Worm (Caenorhabditis elegans) whole organism, young adult: Measurements from ENCODE around the gene F59E12.1.

ENCODE experiments used
- B0336.3 ChIP-seq: fragments of 200-800 bp; sonication (Bioruptor generic); IDR thresholded peaks from 2 replicates; pipeline ENCODE4 v1.3.6; 2022; ENCODE audit warnings: missing genetic modification characterization, missing compliant biosample characterization
- D2030.7 ChIP-seq: fragments of 200-800 bp; sonication (Bioruptor generic); IDR thresholded peaks from 2 replicates; pipeline ENCODE4 v1.3.6; 2022; ENCODE audit warnings: missing genetic modification reagents, missing genetic modification characterization, missing compliant biosample characterization
- K11D2.4 ChIP-seq: fragments of 200-800 bp; sonication (Bioruptor generic); IDR thresholded peaks from 2 replicates; pipeline ENCODE4 v1.3.6; 2022; ENCODE audit warnings: missing genetic modification reagents, missing genetic modification characterization, missing compliant biosample characterization
- T07F8.4 ChIP-seq: sonication (generic microtip); optimal IDR thresholded peaks from 2 replicates; lab custom pipeline; 2016; ENCODE audit warnings: mild to moderate bottlenecking, missing genetic modification characterization, moderate library complexity, missing compliant biosample characterization
- Y53G8AR.9 ChIP-seq: fragments of 200-800 bp; sonication (Bioruptor generic); conservative IDR thresholded peaks from 2 replicates; pipeline ENCODE4 v1.3.6; 2022; ENCODE audit warnings: missing genetic modification reagents, missing genetic modification characterization, missing compliant biosample characterization
- Y95B8A.8 ChIP-seq: fragments of 200-800 bp; sonication (Bioruptor generic); IDR thresholded peaks from 2 replicates; pipeline ENCODE4 v1.3.6; 2022; ENCODE audit warnings: missing genetic modification reagents, missing genetic modification characterization, missing compliant biosample characterization
- atf-7 ChIP-seq: sonication (generic microtip); optimal IDR thresholded peaks from 2 replicates; lab custom pipeline; 2017; ENCODE audit warnings: mild to moderate bottlenecking, missing genetic modification characterization, missing compliant biosample characterization
- attf-5 ChIP-seq: fragments of 200-800 bp; sonication (Bioruptor generic); optimal IDR thresholded peaks from 2 replicates; lab custom pipeline; 2018; ENCODE audit warnings: mild to moderate bottlenecking, missing genetic modification characterization, missing compliant biosample characterization
- ccch-3 ChIP-seq: fragments of 200-800 bp; sonication (Bioruptor generic); optimal IDR thresholded peaks from 2 replicates; lab custom pipeline; 2018; ENCODE audit warnings: mild to moderate bottlenecking, missing genetic modification characterization, missing compliant biosample characterization
- cebp-1 ChIP-seq, 2 experiments: fragments of 200-800 bp in 1 of 2; sonication (Bioruptor generic) in 1 of 2; sonication (generic microtip) in 1 of 2; IDR thresholded peaks in 1 of 2; optimal IDR thresholded peaks in 1 of 2; 2 replicates each; pipeline versions ENCODE4 v1.3.6 to Lab custom; 2017 to 2022; ENCODE audit warnings: missing compliant biosample characterization in 2 of 2, missing genetic modification characterization in 2 of 2, mild to moderate bottlenecking in 1 of 2, missing genetic modification reagents in 1 of 2, moderate library complexity in 1 of 2
- ceh-27 ChIP-seq: fragments of 200-800 bp; sonication (Bioruptor generic); optimal IDR thresholded peaks from 2 replicates; lab custom pipeline; 2018; ENCODE audit warnings: mild to moderate bottlenecking, missing genetic modification characterization, moderate library complexity, missing compliant biosample characterization
- chd-7 ChIP-seq: sonication (generic microtip); optimal IDR thresholded peaks from 2 replicates; lab custom pipeline; 2016; ENCODE audit warnings: mild to moderate bottlenecking, missing genetic modification characterization, moderate library complexity, missing compliant biosample characterization
- die-1 ChIP-seq: sonication (generic microtip); optimal IDR thresholded peaks from 2 replicates; lab custom pipeline; 2016; ENCODE audit warnings: missing genotype, mild to moderate bottlenecking, missing genetic modification characterization, missing compliant biosample characterization
- ets-4 ChIP-seq: fragments of 200-800 bp; sonication (Bioruptor generic); optimal IDR thresholded peaks from 2 replicates; lab custom pipeline; 2018; ENCODE audit warnings: mild to moderate bottlenecking, missing genetic modification characterization, missing compliant biosample characterization
- hmg-20 ChIP-seq: fragments of 200-800 bp; sonication (Bioruptor generic); IDR thresholded peaks from 2 replicates; pipeline ENCODE4 v1.3.6; 2022; ENCODE audit warnings: missing genetic modification reagents, missing genetic modification characterization, missing compliant biosample characterization
- hrde-1 ChIP-seq: sonication (generic microtip); optimal IDR thresholded peaks from 2 replicates; lab custom pipeline; 2016; ENCODE audit warnings: missing genetic modification characterization, mild to moderate bottlenecking, missing compliant biosample characterization, moderate library complexity, missing genotype, missing genetic modification reagents, borderline replicate concordance
- hsf-1 ChIP-seq: fragments of 200-800 bp; sonication (Bioruptor generic); IDR thresholded peaks from 2 replicates; pipeline ENCODE4 v1.3.6; 2022; ENCODE audit warnings: missing genetic modification reagents, missing genetic modification characterization, missing compliant biosample characterization
- let-526 ChIP-seq: fragments of 200-800 bp; sonication (Bioruptor generic); IDR thresholded peaks from 2 replicates; pipeline ENCODE4 v1.3.6; 2022; ENCODE audit warnings: missing genetic modification reagents, missing genetic modification characterization, missing compliant biosample characterization
- lin-26 ChIP-seq: fragments of 200-800 bp; sonication (Bioruptor generic); IDR thresholded peaks from 2 replicates; pipeline ENCODE4 v1.3.6; 2022; ENCODE audit warnings: missing genetic modification reagents, missing genetic modification characterization, missing compliant biosample characterization
- madf-6 ChIP-seq: fragments of 200-800 bp; sonication (Bioruptor generic); IDR thresholded peaks from 2 replicates; pipeline ENCODE4 v1.3.6; 2022; ENCODE audit warnings: missing genetic modification reagents, missing genetic modification characterization, missing compliant biosample characterization
- madf-8 ChIP-seq: fragments of 200-800 bp; sonication (Bioruptor generic); conservative IDR thresholded peaks from 2 replicates; pipeline ENCODE4 v1.3.6; 2022; ENCODE audit warnings: missing genetic modification reagents, missing genetic modification characterization, missing compliant biosample characterization
- nhr-27 ChIP-seq: fragments of 200-800 bp; sonication (Bioruptor generic); optimal IDR thresholded peaks from 2 replicates; lab custom pipeline; 2018; ENCODE audit warnings: mild to moderate bottlenecking, missing genetic modification characterization, moderate library complexity, missing compliant biosample characterization
- nhr-80 ChIP-seq: sonication (generic microtip); optimal IDR thresholded peaks from 2 replicates; lab custom pipeline; 2016; ENCODE audit warnings: missing genetic modification characterization, missing compliant biosample characterization
- pbrm-1 ChIP-seq: fragments of 200-800 bp; sonication (Bioruptor generic); IDR thresholded peaks from 2 replicates; pipeline ENCODE4 v1.3.6; 2022; ENCODE audit warnings: missing genetic modification reagents, missing genetic modification characterization, missing compliant biosample characterization
- rpc-1 ChIP-seq, 2 experiments: fragments of 150-350 bp in 1 of 2; sonication (generic microtip) in 1 of 2; optimal IDR thresholded peaks; 2 replicates each; lab custom pipeline; 2014 to 2018; ENCODE audit warnings: missing biosample characterization in 1 of 2, missing genetic modification characterization in 1 of 2, missing genetic modification reagents in 1 of 2, missing genotype in 1 of 2
- snpc-4 ChIP-seq, 5 experiments: fragments of 150-350 bp in 1 of 5; sonication (generic microtip) in 4 of 5; optimal IDR thresholded peaks; 2 replicates each; lab custom pipeline; 2014 to 2018; ENCODE audit warnings: missing genetic modification characterization in 5 of 5, missing biosample characterization in 3 of 5, antibody characterized with exemption in 2 of 5, mild to moderate bottlenecking in 2 of 5, missing compliant biosample characterization in 2 of 5, missing genotype in 2 of 5, moderate library complexity in 2 of 5, missing genetic modification reagents in 1 of 5
- tbp1 ChIP-seq: fragments of 200-800 bp; sonication (Bioruptor generic); optimal IDR thresholded peaks from 2 replicates; lab custom pipeline; 2018; ENCODE audit warnings: mild to moderate bottlenecking, missing genetic modification characterization, missing compliant biosample characterization
- tbx-9 ChIP-seq: sonication (generic microtip); optimal IDR thresholded peaks from 2 replicates; lab custom pipeline; 2016; ENCODE audit warnings: borderline replicate concordance, missing genetic modification characterization, inconsistent platforms, missing compliant biosample characterization
- tlf-1 ChIP-seq: fragments of 200-800 bp; sonication (Bioruptor generic); optimal IDR thresholded peaks from 2 replicates; lab custom pipeline; 2018; ENCODE audit warnings: mild to moderate bottlenecking, missing genetic modification characterization, missing compliant biosample characterization
- unc-130 ChIP-seq: sonication (generic microtip); optimal IDR thresholded peaks from 2 replicates; lab custom pipeline; 2016; ENCODE audit warnings: missing genetic modification reagents, missing genetic modification characterization, missing compliant biosample characterization
- xnd-1 ChIP-seq: sonication (generic microtip); optimal IDR thresholded peaks from 2 replicates; lab custom pipeline; 2016; ENCODE audit warnings: missing genotype, missing genetic modification reagents, missing genetic modification characterization, missing compliant biosample characterization
- zim-3 ChIP-seq: sonication (generic microtip); optimal IDR thresholded peaks from 2 replicates; lab custom pipeline; 2017; ENCODE audit warnings: mild to moderate bottlenecking, missing genetic modification characterization, moderate library complexity, missing compliant biosample characterization
- ztf-22 ChIP-seq: fragments of 200-800 bp; sonication (Bioruptor generic); optimal IDR thresholded peaks from 2 replicates; lab custom pipeline; 2018; ENCODE audit warnings: mild to moderate bottlenecking, missing genetic modification characterization, moderate library complexity, missing compliant biosample characterization
- ztf-25 ChIP-seq: fragments of 200-800 bp; sonication (Bioruptor generic); IDR thresholded peaks from 2 replicates; pipeline ENCODE4 v1.3.6; 2022; ENCODE audit warnings: missing genetic modification reagents, missing genetic modification characterization, missing compliant biosample characterization
- ztf-26 ChIP-seq: sonication (generic microtip); optimal IDR thresholded peaks from 2 replicates; lab custom pipeline; 2017; ENCODE audit warnings: missing genetic modification characterization, missing compliant biosample characterization
- ztf-3 ChIP-seq: fragments of 200-800 bp; sonication (Bioruptor generic); optimal IDR thresholded peaks from 2 replicates; lab custom pipeline; 2018; ENCODE audit warnings: mild to moderate bottlenecking, missing genetic modification characterization, missing compliant biosample characterization

The F59E12.1 gene

ce11 chrII:5696218-5696617, 41.9 kb downstream of the F59E12.1 start:
- no peak for TF ChIP-seq T07F8.4
- no peak for TF ChIP-seq unc-130 (GFP tag; lab: Kevin White, UChicago)
- no peak for TF ChIP-seq Y95B8A.8 (GFP tag; lab: Robert Waterston, UW)
- no peak for TF ChIP-seq hmg-20 (GFP tag; lab: Robert Waterston, UW)

DNA sequence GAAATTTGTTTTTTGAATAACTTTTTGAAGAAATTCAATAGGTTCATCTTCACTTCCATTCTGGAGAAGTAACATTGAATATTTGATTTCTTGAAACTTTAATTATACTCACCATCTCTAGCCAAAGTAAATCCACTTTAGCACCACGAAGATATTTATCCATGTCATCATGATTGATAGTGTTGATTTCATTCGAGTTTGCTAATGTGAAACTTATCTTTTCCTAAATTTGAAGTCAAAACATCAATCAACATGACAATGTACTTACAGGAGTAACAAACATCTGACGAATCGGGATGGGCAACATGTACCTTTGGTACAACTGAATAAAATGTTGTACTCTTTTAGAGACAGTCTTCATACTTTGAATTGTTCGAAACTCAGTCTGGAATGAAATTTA, 43.0 kb downstream of the F59E12.1 start:
- TF ChIP-seq nhr-27 (tag; lab: Kevin White, UChicago) (no peak), tbx-9 (tag; lab: Kevin White, UChicago) (no peak), ztf-25 (no peak), D2030.7 (GFP tag; lab: Robert Waterston, UW) (no peak), hmg-20 (GFP tag; lab: Robert Waterston, UW) (no peak), xnd-1 (tag; lab: Kevin White, UChicago) (no peak), die-1 (no peak), tlf-1 (GFP tag; lab: Kevin White, UChicago) (no peak), rpc-1 (optimal IDR thresholded peaks at IDR 0.05; lab: Kevin White, UChicago) (no peak), rpc-1 (tag; optimal IDR thresholded peaks at IDR 0.05; lab: Kevin White, UChicago) (no peak), ets-4 (GFP tag; lab: Kevin White, UChicago) (no peak), pbrm-1 (GFP tag; lab: Robert Waterston, UW) (no peak), ccch-3 (GFP tag; lab: Kevin White, UChicago) (no peak), zim-3 (tag; lab: Kevin White, UChicago) (no peak), ztf-22 (no peak), madf-8 (GFP tag; lab: Robert Waterston, UW) (no peak), hsf-1 (GFP tag; lab: Robert Waterston, UW) (no peak), madf-6 (GFP tag; lab: Robert Waterston, UW) (no peak), ztf-3 (GFP tag; lab: Kevin White, UChicago) (no peak), hrde-1 (tag; lab: Kevin White, UChicago) (no peak)
- TF ChIP-seq, all 124 proteins: peak for 0

ce11 chrII:5698254-5698653, 43.9 kb downstream of the F59E12.1 start:
- peak; percentile 11 for TF ChIP-seq ztf-26
- no peak for TF ChIP-seq Y53G8AR.9
- peak; percentile 41 for TF ChIP-seq atf-7 (tag; lab: Kevin White, UChicago)
- peak; percentile 25 for TF ChIP-seq tlf-1 (GFP tag; lab: Kevin White, UChicago)
- TF ChIP-seq lin-26 (GFP tag; lab: Robert Waterston, UW): peak; percentile 51; the same call in 1 of the 2 replicates
- TF ChIP-seq attf-5 (GFP tag; lab: Kevin White, UChicago): peak; percentile 37
- no peak for TF ChIP-seq ceh-27 (GFP tag; lab: Kevin White, UChicago)
- 0 out of 2 replicates have a peak, but pooled peaks have one; percentile 20 for TF ChIP-seq B0336.3 (GFP tag; lab: Robert Waterston, UW)
- TF ChIP-seq snpc-4 (GFP tag; optimal IDR thresholded peaks at IDR 0.05; lab: Kevin White, UChicago): no peak
- TF ChIP-seq snpc-4 (tag; optimal IDR thresholded peaks at IDR 0.05; lab: Kevin White, UChicago): peak in 2 of 4 experiments; percentile 21 to 64
- peak; percentile 33 for TF ChIP-seq chd-7 (tag; lab: Kevin White, UChicago)
- peak; percentile 29 for TF ChIP-seq tbp1 (GFP tag; lab: Kevin White, UChicago)
- TF ChIP-seq cebp-1 (GFP tag; IDR thresholded peaks at IDR 0.05; lab: Robert Waterston, UW): no peak
- TF ChIP-seq cebp-1 (tag; optimal IDR thresholded peaks at IDR 0.05; lab: Kevin White, UChicago): peak; percentile 52
- no peak for TF ChIP-seq K11D2.4
- peak; percentile 58 for TF ChIP-seq nhr-80 (tag; lab: Kevin White, UChicago)
- no peak for TF ChIP-seq let-526
- TF ChIP-seq, all 124 proteins: peak for 11
